Fruit fly (Drosophila melanogaster) whole organism, embryonic: ENCODE data around the gene Kah.
A peak's percentile ranks its signal among the peaks of the same experiment; 100 is the strongest.

Experiments
- Ada2b ChIP-seq: fragments of 200-800 bp; sonication (Bioruptor generic); IDR thresholded peaks from 2 replicates; pipeline ENCODE4 v1.3.6; 2022; ENCODE audit warnings: missing biosample characterization, missing genetic modification characterization
- Atf6 ChIP-seq: fragments of 200-800 bp; sonication (Bioruptor generic); IDR thresholded peaks from 2 replicates; pipeline ENCODE4 v1.3.6; 2022; ENCODE audit warnings: missing biosample characterization, missing genetic modification characterization
- CG17612 ChIP-seq: fragments of 200-800 bp; sonication (Bioruptor generic); IDR thresholded peaks from 2 replicates; pipeline ENCODE4 v1.3.6; 2022; ENCODE audit warnings: missing biosample characterization, missing genetic modification characterization
- CG17802 ChIP-seq: fragments of 200-800 bp; sonication (Bioruptor generic); optimal IDR thresholded peaks from 2 replicates; lab custom pipeline; 2018; ENCODE audit warnings: missing biosample characterization, mild to moderate bottlenecking, missing genetic modification characterization, moderate library complexity
- CG18476 ChIP-seq: fragments of 200-800 bp; sonication (Bioruptor generic); optimal IDR thresholded peaks from 2 replicates; lab custom pipeline; 2016; ENCODE audit warnings: missing biosample characterization, mild to moderate bottlenecking, missing genetic modification characterization
- CG2129 ChIP-seq: fragments of 200-800 bp; sonication (Bioruptor generic); IDR thresholded peaks from 2 replicates; pipeline ENCODE4 v1.3.6; 2022; ENCODE audit warnings: missing biosample characterization, missing genetic modification characterization; ENCODE audit not compliant: partially characterized antibody
- CG2875 ChIP-seq: fragments of 200-800 bp; sonication (Bioruptor generic); optimal IDR thresholded peaks from 2 replicates; lab custom pipeline; 2017; ENCODE audit warnings: missing biosample characterization, mild to moderate bottlenecking, missing genetic modification characterization, missing genetic modification reagents
- CG30020 ChIP-seq: fragments of 200-800 bp; optimal IDR thresholded peaks from 2 replicates; lab custom pipeline; 2019; ENCODE audit warnings: missing biosample characterization, mild to moderate bottlenecking, missing genetic modification characterization, moderate library complexity
- CG31441 ChIP-seq: fragments of 200-800 bp; sonication (Bioruptor generic); IDR thresholded peaks from 2 replicates; pipeline ENCODE4 v1.3.6; 2022; ENCODE audit warnings: missing biosample characterization, missing genetic modification characterization
- CG32532 ChIP-seq: fragments of 200-800 bp; sonication (Bioruptor generic); IDR thresholded peaks from 2 replicates; pipeline ENCODE4 v1.3.6; 2022; ENCODE audit warnings: missing biosample characterization, missing genetic modification characterization
- CG34376 ChIP-seq: fragments of 200-800 bp; sonication (Bioruptor generic); optimal IDR thresholded peaks from 2 replicates; lab custom pipeline; 2018; ENCODE audit warnings: missing biosample characterization, mild to moderate bottlenecking, missing genetic modification characterization
- CG5180 ChIP-seq: fragments of 200-800 bp; sonication (Bioruptor generic); optimal IDR thresholded peaks from 3 replicates; lab custom pipeline; 2017; ENCODE audit warnings: missing biosample characterization, missing genetic modification characterization, mild to moderate bottlenecking, moderate library complexity, missing genetic modification reagents
- CG7372 ChIP-seq: fragments of 200-800 bp; sonication (Bioruptor generic); IDR thresholded peaks from 2 replicates; pipeline ENCODE4 v1.3.6; 2022; ENCODE audit warnings: missing biosample characterization, missing genetic modification characterization
- CG7928 ChIP-seq: fragments of 200-800 bp; sonication (Bioruptor generic); optimal IDR thresholded peaks from 2 replicates; lab custom pipeline; 2017; ENCODE audit warnings: missing biosample characterization, mild to moderate bottlenecking, missing genetic modification characterization
- CG8359 ChIP-seq: fragments of 200-800 bp; sonication (Bioruptor generic); optimal IDR thresholded peaks from 2 replicates; lab custom pipeline; 2017; ENCODE audit warnings: missing biosample characterization, mild to moderate bottlenecking, missing genetic modification characterization, borderline replicate concordance
- Dll ChIP-seq: fragments of 200-800 bp; sonication (Bioruptor generic); IDR thresholded peaks from 4 replicates; pipeline ENCODE4 v1.3.6; 2022; ENCODE audit warnings: missing biosample characterization, missing genetic modification characterization; ENCODE audit not compliant: partially characterized antibody
- E2f1 ChIP-seq: fragments of 200-800 bp; sonication (Bioruptor generic); IDR thresholded peaks from 2 replicates; pipeline ENCODE4 v1.3.6; 2022; ENCODE audit warnings: missing biosample characterization, missing genetic modification characterization
- Fer3 ChIP-seq: fragments of 200-800 bp; sonication (Bioruptor generic); optimal IDR thresholded peaks from 2 replicates; lab custom pipeline; 2018; ENCODE audit warnings: missing biosample characterization, mild to moderate bottlenecking, missing genetic modification characterization, moderate library complexity
- Meics ChIP-seq: fragments of 200-800 bp; sonication (Bioruptor generic); optimal IDR thresholded peaks from 2 replicates; lab custom pipeline; 2017; ENCODE audit warnings: missing biosample characterization, mild to moderate bottlenecking, missing genetic modification characterization
- Nf-YC ChIP-seq: fragments of 200-800 bp; optimal IDR thresholded peaks from 3 replicates; lab custom pipeline; 2019; ENCODE audit warnings: missing biosample characterization, mild to moderate bottlenecking, missing genetic modification characterization, moderate library complexity
- NfI ChIP-seq: fragments of 200-800 bp; sonication (Bioruptor generic); optimal IDR thresholded peaks from 3 replicates; lab custom pipeline; 2018; ENCODE audit warnings: missing biosample characterization, mild to moderate bottlenecking, missing genetic modification characterization, moderate library complexity
- Rfx ChIP-seq: fragments of 200-800 bp; sonication (Bioruptor generic); IDR thresholded peaks from 2 replicates; pipeline ENCODE4 v1.3.6; 2022; ENCODE audit warnings: missing biosample characterization, missing genetic modification characterization
- Trl ChIP-seq, 3 experiments: fragments of >200 bp in 2 of 3; fragments of 200-800 bp in 1 of 3; sonication (Bioruptor generic) in 1 of 3; optimal IDR thresholded peaks; 2 replicates in 1 of 3; 3 replicates in 2 of 3; lab custom pipeline; 2016 to 2017; ENCODE audit warnings: missing biosample characterization in 1 of 3, missing genetic modification characterization in 1 of 3
- ac ChIP-seq: fragments of 200-800 bp; sonication (Bioruptor generic); optimal IDR thresholded peaks from 3 replicates; lab custom pipeline; 2017; ENCODE audit warnings: missing biosample characterization, mild to moderate bottlenecking, missing genetic modification characterization
- amos ChIP-seq: fragments of 200-800 bp; sonication (Bioruptor generic); IDR thresholded peaks from 2 replicates; pipeline ENCODE4 v1.3.6; 2022; ENCODE audit warnings: missing biosample characterization, missing genetic modification characterization; ENCODE audit not compliant: partially characterized antibody
- ase ChIP-seq: fragments of 200-800 bp; sonication (Bioruptor generic); IDR thresholded peaks from 3 replicates; pipeline ENCODE4 v1.3.6; 2022; ENCODE audit warnings: missing biosample characterization, missing genetic modification characterization
- bigmax ChIP-seq: fragments of 200-800 bp; sonication (Bioruptor generic); optimal IDR thresholded peaks from 2 replicates; lab custom pipeline; 2018; ENCODE audit warnings: missing biosample characterization, mild to moderate bottlenecking, missing genetic modification characterization
- cas ChIP-seq: fragments of 200-800 bp; sonication (Bioruptor generic); IDR thresholded peaks from 2 replicates; pipeline ENCODE4 v1.3.6; 2022; ENCODE audit warnings: missing biosample characterization, missing genetic modification characterization
- ci ChIP-seq: fragments of 200-800 bp; sonication (Bioruptor generic); IDR thresholded peaks from 3 replicates; pipeline ENCODE4 v1.3.6; 2022; ENCODE audit warnings: missing biosample characterization, missing genetic modification characterization
- dysf ChIP-seq: fragments of 200-800 bp; sonication (Bioruptor generic); IDR thresholded peaks from 3 replicates; pipeline ENCODE4 v1.3.6; 2022; ENCODE audit warnings: missing biosample characterization, missing genetic modification characterization
- en ChIP-seq: fragments of 200-800 bp; sonication (Bioruptor generic); optimal IDR thresholded peaks from 2 replicates; lab custom pipeline; 2016; ENCODE audit warnings: missing biosample characterization, missing genetic modification characterization
- fd102C ChIP-seq: fragments of 200-800 bp; sonication (Bioruptor generic); optimal IDR thresholded peaks from 2 replicates; lab custom pipeline; 2018; ENCODE audit warnings: missing biosample characterization, mild to moderate bottlenecking, missing genetic modification characterization, moderate library complexity
- fd64A ChIP-seq: fragments of 200-800 bp; sonication (Bioruptor generic); optimal IDR thresholded peaks from 3 replicates; lab custom pipeline; 2018; ENCODE audit warnings: missing biosample characterization, mild to moderate bottlenecking, missing genetic modification characterization
- fd96Cb ChIP-seq: fragments of 200-800 bp; sonication (Bioruptor generic); optimal IDR thresholded peaks from 2 replicates; lab custom pipeline; 2018; ENCODE audit warnings: missing biosample characterization, mild to moderate bottlenecking, missing genetic modification characterization, moderate library complexity
- fu2 ChIP-seq: fragments of 200-800 bp; sonication (Bioruptor generic); optimal IDR thresholded peaks from 2 replicates; lab custom pipeline; 2016; ENCODE audit warnings: missing biosample characterization, missing genetic modification characterization
- grn ChIP-seq: fragments of 200-800 bp; sonication (Bioruptor generic); optimal IDR thresholded peaks from 3 replicates; lab custom pipeline; 2017; ENCODE audit warnings: missing biosample characterization, missing genetic modification characterization
- gro ChIP-seq: fragments of 200-800 bp; sonication (Bioruptor generic); optimal IDR thresholded peaks from 2 replicates; lab custom pipeline; 2016; ENCODE audit warnings: missing biosample characterization, missing genetic modification characterization
- kay ChIP-seq: fragments of 200-800 bp; sonication (Bioruptor generic); optimal IDR thresholded peaks from 2 replicates; lab custom pipeline; 2016; ENCODE audit warnings: missing biosample characterization, missing genetic modification characterization
- oc ChIP-seq: fragments of 200-800 bp; sonication (Bioruptor generic); optimal IDR thresholded peaks from 2 replicates; lab custom pipeline; 2018; ENCODE audit warnings: missing biosample characterization, mild to moderate bottlenecking, missing genetic modification characterization, moderate library complexity
- pnt ChIP-seq: fragments of 200-800 bp; sonication (Bioruptor generic); optimal IDR thresholded peaks from 3 replicates; lab custom pipeline; 2016; ENCODE audit warnings: missing biosample characterization, missing genetic modification characterization
- prd ChIP-seq, 3 experiments: fragments of >200 bp in 2 of 3; fragments of 200-800 bp in 1 of 3; sonication (Bioruptor generic) in 1 of 3; optimal IDR thresholded peaks in 2 of 3; IDR thresholded peaks in 1 of 3; 2 replicates in 2 of 3; 3 replicates in 1 of 3; pipeline versions ENCODE4 v1.3.6 to Lab custom; 2017 to 2022; ENCODE audit warnings: missing biosample characterization in 1 of 3, missing genetic modification characterization in 1 of 3
- psq ChIP-seq: fragments of 200-800 bp; sonication (Bioruptor generic); optimal IDR thresholded peaks from 2 replicates; lab custom pipeline; 2017; ENCODE audit warnings: missing biosample characterization, missing genetic modification characterization
- repo ChIP-seq: fragments of 200-800 bp; sonication (Bioruptor generic); optimal IDR thresholded peaks from 2 replicates; lab custom pipeline; 2016; ENCODE audit warnings: missing biosample characterization, missing genetic modification characterization
- seq ChIP-seq: fragments of 200-800 bp; sonication (Bioruptor generic); IDR thresholded peaks from 2 replicates; pipeline ENCODE4 v1.3.6; 2022; ENCODE audit warnings: missing biosample characterization, missing genetic modification characterization
- shn ChIP-seq: fragments of 200-800 bp; sonication (Bioruptor generic); optimal IDR thresholded peaks from 3 replicates; lab custom pipeline; 2016; ENCODE audit warnings: missing biosample characterization, missing genetic modification characterization
- sr ChIP-seq: fragments of 200-800 bp; sonication (Bioruptor generic); IDR thresholded peaks from 3 replicates; pipeline ENCODE4 v1.3.6; 2022; ENCODE audit warnings: missing biosample characterization, missing genetic modification characterization
- tgo ChIP-seq: fragments of 200-800 bp; sonication (Bioruptor generic); IDR thresholded peaks from 3 replicates; pipeline ENCODE4 v1.3.6; 2022; ENCODE audit warnings: missing biosample characterization, missing genetic modification characterization
- tio ChIP-seq: fragments of 200-800 bp; sonication (Bioruptor generic); optimal IDR thresholded peaks from 2 replicates; lab custom pipeline; 2017; ENCODE audit warnings: missing biosample characterization, missing genetic modification characterization, inconsistent platforms

Kah gene

dm6 chr3L:626498-627369, 37.7 kb upstream of the Kah start (continued):
- TF ChIP-seq CG30020 (no peak), CG7928 (GFP tag; lab: Kevin White, UChicago) (no peak), CG34376 (GFP tag; lab: Kevin White, UChicago) (peak; percentile 65), dysf (GFP tag; lab: Robert Waterston, UW) (peak; percentile 65; the same call in 1 of the 3 replicates), fd102C (GFP tag; lab: Kevin White, UChicago) (no peak), CG17802 (tag; lab: Kevin White, UChicago) (peak; percentile 4), sr (GFP tag; lab: Robert Waterston, UW) (no peak), CG7372 (GFP tag; lab: Robert Waterston, UW) (peak; percentile 65), tio (GFP tag; lab: Kevin White, UChicago) (peak; percentile 51), CG18476 (GFP tag; lab: Kevin White, UChicago) (no peak), Rfx (GFP tag; lab: Robert Waterston, UW) (peak; percentile 80), fu2 (GFP tag; lab: Kevin White, UChicago) (peak; percentile 18), Fer3 (tag; lab: Kevin White, UChicago) (peak; percentile 38), fd64A (GFP tag; lab: Kevin White, UChicago) (no peak), gro (no peak), CG5180 (GFP tag; lab: Kevin White, UChicago) (no peak), fd96Cb (peak; percentile 39), Ada2b (GFP tag; lab: Robert Waterston, UW) (peak; percentile 54; the same call in 1 of the 2 replicates), prd (optimal IDR thresholded peaks at IDR 0.05; lab: Kevin White, UChicago) (no peak), prd (GFP tag; IDR thresholded peaks at IDR 0.05; lab: Robert Waterston, UW) (peak; percentile 76), en (GFP tag; lab: Kevin White, UChicago) (no peak), E2f1 (GFP tag; lab: Robert Waterston, UW) (peak; percentile 57; the same call in 1 of the 2 replicates), CG2875 (no peak), seq (GFP tag; lab: Robert Waterston, UW) (no peak), tgo (peak; percentile 67), repo (peak; percentile 24), CG2129 (no peak), Atf6 (GFP tag; lab: Robert Waterston, UW) (peak; percentile 56; the same call in 1 of the 2 replicates), pnt (GFP tag; lab: Kevin White, UChicago) (no peak), ac (GFP tag; lab: Kevin White, UChicago) (no peak), ci (GFP tag; lab: Robert Waterston, UW) (peak; percentile 70; the same call in 2 of the 3 replicates), CG8359 (GFP tag; lab: Kevin White, UChicago) (no peak), NfI (peak; percentile 42), CG32532 (peak; percentile 75), bigmax (GFP tag; lab: Kevin White, UChicago) (no peak), CG31441 (GFP tag; lab: Robert Waterston, UW) (no peak), kay (GFP tag; lab: Kevin White, UChicago) (no peak), Meics (peak; percentile 51), grn (GFP tag; lab: Kevin White, UChicago) (peak; percentile 57), shn (GFP tag; lab: Kevin White, UChicago) (peak; percentile 4), oc (tag; lab: Kevin White, UChicago) (peak; percentile 19), Dll (GFP tag; lab: Robert Waterston, UW) (no peak), CG17612 (GFP tag; lab: Robert Waterston, UW) (peak; percentile 37; the same call in 1 of the 2 replicates), Trl (optimal IDR thresholded peaks at IDR 0.05; lab: Kevin White, UChicago) (peak; percentile 35 to 81), Trl (GFP tag; optimal IDR thresholded peaks at IDR 0.05; lab: Kevin White, UChicago) (no peak), psq (no peak), Nf-YC (peak; percentile 34), cas (GFP tag; lab: Robert Waterston, UW) (no peak), ase (GFP tag; lab: Robert Waterston, UW) (0 out of 3 replicates have a peak, but pooled peaks have one; percentile 61), amos (no peak)
